Worm (Caenorhabditis elegans) whole organism, young adult: ENCODE data around the gene tub-1.

ENCODE experiments used
- C06A6.2 ChIP-seq: fragments of 200-800 bp; sonication (Bioruptor generic); conservative IDR thresholded peaks from 2 replicates; pipeline ENCODE4 v1.3.6; 2022; ENCODE audit warnings: missing genetic modification characterization, missing compliant biosample characterization
- F22D6.2 ChIP-seq: sonication (generic microtip); optimal IDR thresholded peaks from 2 replicates; lab custom pipeline; 2016; ENCODE audit warnings: mild to moderate bottlenecking, missing genetic modification characterization, missing compliant biosample characterization
- F23B12.7 ChIP-seq: sonication (generic microtip); optimal IDR thresholded peaks from 2 replicates; lab custom pipeline; 2017; ENCODE audit warnings: missing genetic modification characterization, mild to moderate bottlenecking, missing compliant biosample characterization, antibody characterized with exemption, moderate library complexity; ENCODE audit not compliant: insufficient read depth
- F57A8.1 ChIP-seq: fragments of 200-800 bp; sonication (Bioruptor generic); optimal IDR thresholded peaks from 2 replicates; lab custom pipeline; 2018; ENCODE audit warnings: mild to moderate bottlenecking, missing genetic modification characterization, moderate library complexity, missing compliant biosample characterization
- F57C9.4 ChIP-seq: sonication (generic microtip); optimal IDR thresholded peaks from 2 replicates; lab custom pipeline; 2017; ENCODE audit warnings: mild to moderate bottlenecking, missing genetic modification characterization, missing compliant biosample characterization
- Y53F4B.3 ChIP-seq: fragments of 200-800 bp; sonication (Bioruptor generic); IDR thresholded peaks from 2 replicates; pipeline ENCODE4 v1.3.6; 2022; ENCODE audit warnings: missing genetic modification reagents, missing genetic modification characterization, missing compliant biosample characterization
- Y56A3A.18 ChIP-seq: fragments of 200-800 bp; sonication (Bioruptor generic); IDR thresholded peaks from 2 replicates; pipeline ENCODE4 v1.3.6; 2022; ENCODE audit warnings: missing genetic modification reagents, missing genetic modification characterization, missing compliant biosample characterization
- Y79H2A.3 ChIP-seq: fragments of 200-800 bp; sonication (Bioruptor generic); conservative IDR thresholded peaks from 2 replicates; pipeline ENCODE4 v1.3.6; 2022; ENCODE audit warnings: missing genetic modification reagents, missing genetic modification characterization, missing compliant biosample characterization
- ZK185.1 ChIP-seq: sonication (generic microtip); optimal IDR thresholded peaks from 2 replicates; lab custom pipeline; 2016; ENCODE audit warnings: mild to moderate bottlenecking, missing genetic modification characterization, missing compliant biosample characterization; ENCODE audit not compliant: poor library complexity, severe bottlenecking
- akir-1 ChIP-seq: fragments of 200-800 bp; sonication (Bioruptor generic); optimal IDR thresholded peaks from 2 replicates; lab custom pipeline; 2018; ENCODE audit warnings: mild to moderate bottlenecking, missing genetic modification characterization, moderate library complexity, missing compliant biosample characterization
- ama-1 ChIP-seq, 3 experiments: fragments of 150-350 bp in 1 of 3; sonication (generic microtip) in 2 of 3; optimal IDR thresholded peaks; 2 replicates each; lab custom pipeline; 2014 to 2018; ENCODE audit warnings: missing biosample characterization in 2 of 3, missing genetic modification characterization in 2 of 3, missing genetic modification reagents in 2 of 3
- attf-5 ChIP-seq: fragments of 200-800 bp; sonication (Bioruptor generic); optimal IDR thresholded peaks from 2 replicates; lab custom pipeline; 2018; ENCODE audit warnings: mild to moderate bottlenecking, missing genetic modification characterization, missing compliant biosample characterization
- attf-6 ChIP-seq: fragments of 200-800 bp; sonication (Bioruptor generic); IDR thresholded peaks from 2 replicates; pipeline ENCODE4 v1.3.6; 2022; ENCODE audit warnings: missing genetic modification reagents, missing genetic modification characterization, missing compliant biosample characterization
- bed-1 ChIP-seq: fragments of 200-800 bp; sonication (Bioruptor generic); IDR thresholded peaks from 2 replicates; pipeline ENCODE4 v1.3.6; 2022; ENCODE audit warnings: missing genetic modification reagents, missing genetic modification characterization, missing compliant biosample characterization
- bed-2 ChIP-seq: fragments of 200-800 bp; sonication (Bioruptor generic); IDR thresholded peaks from 2 replicates; pipeline ENCODE4 v1.3.6; 2022; ENCODE audit warnings: missing genetic modification reagents, missing genetic modification characterization, missing compliant biosample characterization
- ccch-3 ChIP-seq: fragments of 200-800 bp; sonication (Bioruptor generic); optimal IDR thresholded peaks from 2 replicates; lab custom pipeline; 2018; ENCODE audit warnings: mild to moderate bottlenecking, missing genetic modification characterization, missing compliant biosample characterization
- ceh-40 ChIP-seq: fragments of 200-800 bp; sonication (Bioruptor generic); IDR thresholded peaks from 2 replicates; pipeline ENCODE4 v1.3.6; 2022; ENCODE audit warnings: missing genetic modification characterization, missing compliant biosample characterization
- chd-7 ChIP-seq: sonication (generic microtip); optimal IDR thresholded peaks from 2 replicates; lab custom pipeline; 2016; ENCODE audit warnings: mild to moderate bottlenecking, missing genetic modification characterization, moderate library complexity, missing compliant biosample characterization
- dpl-1 ChIP-seq: fragments of 150-350 bp; optimal IDR thresholded peaks from 2 replicates; lab custom pipeline; 2014; ENCODE audit warnings: missing biosample characterization, missing genetic modification reagents, missing genetic modification characterization
- egl-44 ChIP-seq: fragments of 200-800 bp; sonication (Bioruptor generic); IDR thresholded peaks from 2 replicates; pipeline ENCODE4 v1.3.6; 2022; ENCODE audit warnings: missing genetic modification reagents, missing genetic modification characterization, missing compliant biosample characterization
- gei-17 ChIP-seq: fragments of 200-800 bp; sonication (Bioruptor generic); optimal IDR thresholded peaks from 2 replicates; lab custom pipeline; 2018; ENCODE audit warnings: mild to moderate bottlenecking, missing genetic modification characterization, missing compliant biosample characterization
- him-1 ChIP-seq: sonication (generic microtip); optimal IDR thresholded peaks from 2 replicates; lab custom pipeline; 2016; ENCODE audit warnings: missing genotype, missing genetic modification reagents, missing genetic modification characterization, missing compliant biosample characterization
- hsf-1 ChIP-seq: fragments of 200-800 bp; sonication (Bioruptor generic); IDR thresholded peaks from 2 replicates; pipeline ENCODE4 v1.3.6; 2022; ENCODE audit warnings: missing genetic modification reagents, missing genetic modification characterization, missing compliant biosample characterization
- let-526 ChIP-seq: fragments of 200-800 bp; sonication (Bioruptor generic); IDR thresholded peaks from 2 replicates; pipeline ENCODE4 v1.3.6; 2022; ENCODE audit warnings: missing genetic modification reagents, missing genetic modification characterization, missing compliant biosample characterization
- lin-35 ChIP-seq, 3 experiments: fragments of 150-350 bp in 2 of 3; sonication (generic microtip) in 1 of 3; optimal IDR thresholded peaks; 2 replicates each; lab custom pipeline; 2014 to 2018; ENCODE audit warnings: missing biosample characterization in 3 of 3, missing genetic modification characterization in 3 of 3, missing genetic modification reagents in 3 of 3
- lsy-27 ChIP-seq: sonication (generic microtip); optimal IDR thresholded peaks from 2 replicates; lab custom pipeline; 2017; ENCODE audit warnings: missing genetic modification characterization, mild to moderate bottlenecking, missing compliant biosample characterization, antibody characterized with exemption, missing genotype, borderline replicate concordance; ENCODE audit not compliant: insufficient read depth
- mcd-1 ChIP-seq: fragments of 200-800 bp; sonication (Bioruptor generic); IDR thresholded peaks from 2 replicates; pipeline ENCODE4 v1.3.6; 2022; ENCODE audit warnings: missing genetic modification reagents, missing genetic modification characterization, missing compliant biosample characterization
- mxl-1 ChIP-seq: sonication (generic microtip); optimal IDR thresholded peaks from 2 replicates; lab custom pipeline; 2016; ENCODE audit warnings: missing genetic modification characterization, missing compliant biosample characterization
- nfyb-1 ChIP-seq: fragments of 200-800 bp; sonication (Bioruptor generic); IDR thresholded peaks from 2 replicates; pipeline ENCODE4 v1.3.6; 2022; ENCODE audit warnings: missing genetic modification reagents, missing genetic modification characterization, missing compliant biosample characterization
- rcor-1 ChIP-seq: fragments of 200-800 bp; sonication (Bioruptor generic); IDR thresholded peaks from 2 replicates; pipeline ENCODE4 v1.3.6; 2022; ENCODE audit warnings: missing genetic modification reagents, missing genetic modification characterization, missing compliant biosample characterization
- rec-8 ChIP-seq, 2 experiments: sonication (generic microtip); optimal IDR thresholded peaks; 2 replicates each; lab custom pipeline; 2016; ENCODE audit warnings: mild to moderate bottlenecking in 2 of 2, missing genetic modification characterization in 2 of 2, missing genetic modification reagents in 2 of 2, missing genotype in 2 of 2, missing biosample characterization in 1 of 2, missing compliant biosample characterization in 1 of 2, moderate library complexity in 1 of 2
- repo-1 ChIP-seq: sonication (generic microtip); optimal IDR thresholded peaks from 2 replicates; lab custom pipeline; 2017; ENCODE audit warnings: mild to moderate bottlenecking, missing genetic modification characterization, missing compliant biosample characterization
- sdz-38 ChIP-seq: sonication (generic microtip); optimal IDR thresholded peaks from 2 replicates; lab custom pipeline; 2016; ENCODE audit warnings: missing genotype, missing genetic modification characterization, missing compliant biosample characterization
- snpc-3.4 ChIP-seq: sonication (generic microtip); optimal IDR thresholded peaks from 2 replicates; lab custom pipeline; 2017; ENCODE audit warnings: missing genetic modification characterization, mild to moderate bottlenecking, missing compliant biosample characterization, antibody characterized with exemption, moderate library complexity, missing genotype, missing genetic modification reagents
- snpc-4 ChIP-seq, 5 experiments: fragments of 150-350 bp in 1 of 5; sonication (generic microtip) in 4 of 5; optimal IDR thresholded peaks; 2 replicates each; lab custom pipeline; 2014 to 2018; ENCODE audit warnings: missing genetic modification characterization in 5 of 5, missing biosample characterization in 3 of 5, antibody characterized with exemption in 2 of 5, mild to moderate bottlenecking in 2 of 5, missing compliant biosample characterization in 2 of 5, missing genotype in 2 of 5, moderate library complexity in 2 of 5, missing genetic modification reagents in 1 of 5
- zim-3 ChIP-seq: sonication (generic microtip); optimal IDR thresholded peaks from 2 replicates; lab custom pipeline; 2017; ENCODE audit warnings: mild to moderate bottlenecking, missing genetic modification characterization, moderate library complexity, missing compliant biosample characterization
- ztf-18 ChIP-seq: sonication (generic microtip); optimal IDR thresholded peaks from 2 replicates; lab custom pipeline; 2016; ENCODE audit warnings: missing genotype, mild to moderate bottlenecking, missing genetic modification characterization, missing compliant biosample characterization
- ztf-25 ChIP-seq: fragments of 200-800 bp; sonication (Bioruptor generic); IDR thresholded peaks from 2 replicates; pipeline ENCODE4 v1.3.6; 2022; ENCODE audit warnings: missing genetic modification reagents, missing genetic modification characterization, missing compliant biosample characterization
- ztf-6 ChIP-seq: fragments of 200-800 bp; sonication (Bioruptor generic); IDR thresholded peaks from 2 replicates; pipeline ENCODE4 v1.3.6; 2022; ENCODE audit warnings: missing genetic modification reagents, missing genetic modification characterization, missing compliant biosample characterization

tub-1 gene

DNA sequence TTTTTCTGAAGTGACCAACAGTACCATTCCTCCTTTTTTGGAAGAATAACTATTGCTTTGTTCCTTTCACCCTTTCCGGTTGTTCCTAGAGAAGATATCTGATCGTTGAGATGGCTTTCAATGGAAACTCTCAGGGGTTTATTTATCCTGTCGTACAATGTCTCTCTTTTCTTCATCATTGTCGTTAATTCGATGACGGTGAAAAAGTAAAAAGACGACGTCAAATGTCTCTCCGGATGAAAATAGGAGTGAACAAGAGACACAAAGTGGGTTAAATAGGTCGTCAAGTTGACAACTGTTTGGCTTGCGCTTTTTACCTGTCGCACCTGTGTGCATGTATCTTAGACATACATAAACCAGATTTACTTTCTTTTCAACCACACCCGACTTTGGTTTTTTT is 37.2 kb upstream of the tub-1 start:
- TF ChIP-seq snpc-4 (GFP tag; optimal IDR thresholded peaks at IDR 0.05; lab: Kevin White, UChicago) (no peak), snpc-4 (tag; optimal IDR thresholded peaks at IDR 0.05; lab: Kevin White, UChicago) (no peak), Y53F4B.3 (no peak), F22D6.2 (tag; lab: Kevin White, UChicago) (no peak), bed-2 (GFP tag; lab: Robert Waterston, UW) (no peak), akir-1 (GFP tag; lab: Kevin White, UChicago) (no peak)

DNA sequence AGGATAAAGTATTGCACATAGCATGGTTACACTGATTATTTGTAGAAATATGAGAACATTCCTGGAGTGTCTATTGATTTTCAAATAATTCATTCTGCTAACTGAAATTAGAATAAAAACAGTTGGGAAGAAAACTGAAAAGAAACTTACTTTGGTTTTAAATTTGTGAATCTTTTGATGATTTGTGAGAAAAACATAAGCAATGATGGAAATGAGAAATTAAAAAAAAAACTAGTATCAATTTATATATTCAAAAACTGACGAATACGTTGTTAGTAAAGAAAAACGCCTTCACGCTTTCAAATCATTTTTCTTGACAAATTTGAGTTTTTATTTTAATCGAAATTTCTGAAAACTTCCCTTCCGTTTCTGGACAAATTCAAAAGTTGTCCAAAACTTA is 36.4 kb upstream of the tub-1 start, which contains the start of gene T05C12.9:
Gene T05C12.9, minus strand, starts transcription at position 101 of the 400 bp plus-strand sequence.
- TF ChIP-seq Y56A3A.18 (GFP tag; lab: Robert Waterston, UW) (no peak), hsf-1 (GFP tag; lab: Robert Waterston, UW) (no peak), dpl-1 (GFP tag; lab: Kevin White, UChicago) (no peak), gei-17 (GFP tag; lab: Kevin White, UChicago) (no peak), repo-1 (no peak), snpc-3.4 (tag; lab: Kevin White, UChicago) (no peak), lin-35 (GFP tag; optimal IDR thresholded peaks at IDR 0.05; lab: Kevin White, UChicago) (no peak), egl-44 (GFP tag; lab: Robert Waterston, UW) (no peak), F23B12.7 (no peak), ZK185.1 (tag; lab: Kevin White, UChicago) (no peak), nfyb-1 (GFP tag; lab: Robert Waterston, UW) (no peak), ztf-25 (GFP tag; lab: Robert Waterston, UW) (no peak), bed-1 (GFP tag; lab: Robert Waterston, UW) (no peak), ztf-18 (tag; lab: Kevin White, UChicago) (no peak), akir-1 (GFP tag; lab: Kevin White, UChicago) (no peak), him-1 (tag; lab: Kevin White, UChicago) (no peak), Y79H2A.3 (GFP tag; lab: Robert Waterston, UW) (no peak)

DNA sequence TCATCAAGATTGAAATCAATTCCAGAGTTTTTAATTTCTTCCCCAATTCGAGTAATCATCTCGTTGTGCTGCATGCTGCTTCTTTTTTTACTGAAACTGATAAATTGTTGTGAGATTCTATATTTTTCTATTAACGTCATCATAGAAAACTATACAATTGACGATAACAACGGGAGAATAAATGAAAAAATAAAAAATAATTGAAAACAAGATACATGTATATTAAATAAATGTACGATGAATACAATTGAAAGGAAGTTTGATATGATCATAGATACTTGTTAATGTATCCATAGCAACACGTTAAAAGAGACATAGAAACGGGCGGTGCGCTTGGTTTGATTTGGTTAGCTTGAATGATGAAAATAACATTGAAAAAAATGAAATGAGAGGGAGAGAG is 33.7 kb upstream of the tub-1 start, which contains the start of gene T05C12.8:
Gene T05C12.8, minus strand, starts transcription at position 101 of the 400 bp plus-strand sequence.
- no peak for TF ChIP-seq sdz-38 (tag; lab: Kevin White, UChicago)
- TF ChIP-seq ZK185.1 (tag; lab: Kevin White, UChicago): no peak
- no peak for TF ChIP-seq mcd-1 (GFP tag; lab: Robert Waterston, UW)
- no peak for TF ChIP-seq mxl-1 (tag; lab: Kevin White, UChicago)
- no peak for TF ChIP-seq attf-6
- no peak for TF ChIP-seq F57A8.1 (GFP tag; lab: Kevin White, UChicago)
- TF ChIP-seq ccch-3 (GFP tag; lab: Kevin White, UChicago): no peak
- no peak for TF ChIP-seq rec-8 (tag; optimal IDR thresholded peaks at IDR 0.05; lab: Kevin White, UChicago)
- no peak for TF ChIP-seq C06A6.2 (GFP tag; lab: Robert Waterston, UW)
- TF ChIP-seq chd-7 (tag; lab: Kevin White, UChicago): no peak
- TF ChIP-seq let-526 (GFP tag; lab: Robert Waterston, UW): no peak
- TF ChIP-seq ztf-6: no peak
- TF ChIP-seq ceh-40 (GFP tag; lab: Robert Waterston, UW): no peak
- no peak for TF ChIP-seq ama-1 (optimal IDR thresholded peaks at IDR 0.05; lab: Kevin White, UChicago)
- TF ChIP-seq ama-1 (GFP tag; optimal IDR thresholded peaks at IDR 0.05; lab: Kevin White, UChicago): no peak
- no peak for TF ChIP-seq rcor-1 (GFP tag; lab: Robert Waterston, UW)
- no peak for TF ChIP-seq lsy-27 (tag; lab: Kevin White, UChicago)
- TF ChIP-seq F57C9.4: no peak
- no peak for TF ChIP-seq zim-3
- no peak for TF ChIP-seq attf-5 (GFP tag; lab: Kevin White, UChicago)
